Worm (Caenorhabditis elegans) whole organism, young adult: ENCODE measurements around the gene pxmp-4.
A peak's percentile ranks its signal among the peaks of the same experiment; 100 is the strongest.

Experiments
- B0019.2 ChIP-seq: fragments of 200-800 bp; sonication (Bioruptor generic); conservative IDR thresholded peaks from 2 replicates; pipeline ENCODE4 v1.3.6; 2022; ENCODE audit warnings: missing genetic modification reagents, missing genetic modification characterization, missing compliant biosample characterization
- B0336.3 ChIP-seq: fragments of 200-800 bp; sonication (Bioruptor generic); IDR thresholded peaks from 2 replicates; pipeline ENCODE4 v1.3.6; 2022; ENCODE audit warnings: missing genetic modification characterization, missing compliant biosample characterization
- D2030.7 ChIP-seq: fragments of 200-800 bp; sonication (Bioruptor generic); IDR thresholded peaks from 2 replicates; pipeline ENCODE4 v1.3.6; 2022; ENCODE audit warnings: missing genetic modification reagents, missing genetic modification characterization, missing compliant biosample characterization
- K12H6.12 ChIP-seq: fragments of 200-800 bp; sonication (Bioruptor generic); optimal IDR thresholded peaks from 2 replicates; lab custom pipeline; 2018; ENCODE audit warnings: mild to moderate bottlenecking, missing genetic modification characterization, missing compliant biosample characterization
- Y79H2A.3 ChIP-seq: fragments of 200-800 bp; sonication (Bioruptor generic); conservative IDR thresholded peaks from 2 replicates; pipeline ENCODE4 v1.3.6; 2022; ENCODE audit warnings: missing genetic modification reagents, missing genetic modification characterization, missing compliant biosample characterization
- athp-1 ChIP-seq: sonication (generic microtip); optimal IDR thresholded peaks from 2 replicates; lab custom pipeline; 2017; ENCODE audit warnings: mild to moderate bottlenecking, missing genetic modification characterization, missing compliant biosample characterization
- ceh-91 ChIP-seq: fragments of 200-800 bp; sonication (Bioruptor generic); IDR thresholded peaks from 2 replicates; pipeline ENCODE4 v1.3.6; 2022; ENCODE audit warnings: missing genetic modification reagents, missing genetic modification characterization, missing compliant biosample characterization
- die-1 ChIP-seq: sonication (generic microtip); optimal IDR thresholded peaks from 2 replicates; lab custom pipeline; 2016; ENCODE audit warnings: missing genotype, mild to moderate bottlenecking, missing genetic modification characterization, missing compliant biosample characterization
- egrh-3 ChIP-seq: fragments of 200-800 bp; sonication (Bioruptor generic); IDR thresholded peaks from 2 replicates; pipeline ENCODE4 v1.3.6; 2022; ENCODE audit warnings: missing genetic modification reagents, missing genetic modification characterization, missing compliant biosample characterization
- hmg-1.2 ChIP-seq: fragments of 200-800 bp; sonication (Bioruptor generic); IDR thresholded peaks from 2 replicates; pipeline ENCODE4 v1.3.6; 2022; ENCODE audit warnings: missing genetic modification reagents, missing genetic modification characterization, missing compliant biosample characterization
- hmg-20 ChIP-seq: fragments of 200-800 bp; sonication (Bioruptor generic); IDR thresholded peaks from 2 replicates; pipeline ENCODE4 v1.3.6; 2022; ENCODE audit warnings: missing genetic modification reagents, missing genetic modification characterization, missing compliant biosample characterization
- hrde-1 ChIP-seq: sonication (generic microtip); optimal IDR thresholded peaks from 2 replicates; lab custom pipeline; 2016; ENCODE audit warnings: missing genetic modification characterization, mild to moderate bottlenecking, missing compliant biosample characterization, moderate library complexity, missing genotype, missing genetic modification reagents, borderline replicate concordance
- lag-1 ChIP-seq: fragments of 200-800 bp; sonication (Bioruptor generic); IDR thresholded peaks from 2 replicates; pipeline ENCODE4 v1.3.6; 2022; ENCODE audit warnings: missing genetic modification reagents, missing genetic modification characterization, missing compliant biosample characterization
- lin-26 ChIP-seq: fragments of 200-800 bp; sonication (Bioruptor generic); IDR thresholded peaks from 2 replicates; pipeline ENCODE4 v1.3.6; 2022; ENCODE audit warnings: missing genetic modification reagents, missing genetic modification characterization, missing compliant biosample characterization
- lin-35 ChIP-seq, 3 experiments: fragments of 150-350 bp in 2 of 3; sonication (generic microtip) in 1 of 3; optimal IDR thresholded peaks; 2 replicates each; lab custom pipeline; 2014 to 2018; ENCODE audit warnings: missing biosample characterization in 3 of 3, missing genetic modification characterization in 3 of 3, missing genetic modification reagents in 3 of 3
- lin-40 ChIP-seq: sonication (generic microtip); optimal IDR thresholded peaks from 2 replicates; lab custom pipeline; 2016; ENCODE audit warnings: missing genetic modification characterization, mild to moderate bottlenecking, missing compliant biosample characterization, missing genotype, missing genetic modification reagents
- lin-54 ChIP-seq: fragments of 200-800 bp; sonication (Bioruptor generic); optimal IDR thresholded peaks from 2 replicates; lab custom pipeline; 2018; ENCODE audit warnings: mild to moderate bottlenecking, missing genetic modification characterization, missing compliant biosample characterization
- mxl-1 ChIP-seq: sonication (generic microtip); optimal IDR thresholded peaks from 2 replicates; lab custom pipeline; 2016; ENCODE audit warnings: missing genetic modification characterization, missing compliant biosample characterization
- nfyb-1 ChIP-seq: fragments of 200-800 bp; sonication (Bioruptor generic); IDR thresholded peaks from 2 replicates; pipeline ENCODE4 v1.3.6; 2022; ENCODE audit warnings: missing genetic modification reagents, missing genetic modification characterization, missing compliant biosample characterization
- nhr-179 ChIP-seq: sonication (generic microtip); optimal IDR thresholded peaks from 2 replicates; lab custom pipeline; 2016; ENCODE audit warnings: mild to moderate bottlenecking, missing genetic modification characterization, missing compliant biosample characterization
- nhr-27 ChIP-seq: fragments of 200-800 bp; sonication (Bioruptor generic); optimal IDR thresholded peaks from 2 replicates; lab custom pipeline; 2018; ENCODE audit warnings: mild to moderate bottlenecking, missing genetic modification characterization, moderate library complexity, missing compliant biosample characterization
- rec-8 ChIP-seq, 2 experiments: sonication (generic microtip); optimal IDR thresholded peaks; 2 replicates each; lab custom pipeline; 2016; ENCODE audit warnings: mild to moderate bottlenecking in 2 of 2, missing genetic modification characterization in 2 of 2, missing genetic modification reagents in 2 of 2, missing genotype in 2 of 2, missing biosample characterization in 1 of 2, missing compliant biosample characterization in 1 of 2, moderate library complexity in 1 of 2
- repo-1 ChIP-seq: sonication (generic microtip); optimal IDR thresholded peaks from 2 replicates; lab custom pipeline; 2017; ENCODE audit warnings: mild to moderate bottlenecking, missing genetic modification characterization, missing compliant biosample characterization
- snpc-1.1 ChIP-seq: sonication (generic microtip); optimal IDR thresholded peaks from 2 replicates; lab custom pipeline; 2017; ENCODE audit warnings: missing genetic modification characterization, mild to moderate bottlenecking, missing compliant biosample characterization, antibody characterized with exemption, moderate library complexity, missing genotype, missing genetic modification reagents; ENCODE audit not compliant: insufficient read depth
- snpc-4 ChIP-seq, 5 experiments: fragments of 150-350 bp in 1 of 5; sonication (generic microtip) in 4 of 5; optimal IDR thresholded peaks; 2 replicates each; lab custom pipeline; 2014 to 2018; ENCODE audit warnings: missing genetic modification characterization in 5 of 5, missing biosample characterization in 3 of 5, antibody characterized with exemption in 2 of 5, mild to moderate bottlenecking in 2 of 5, missing compliant biosample characterization in 2 of 5, missing genotype in 2 of 5, moderate library complexity in 2 of 5, missing genetic modification reagents in 1 of 5
- tbp1 ChIP-seq: fragments of 200-800 bp; sonication (Bioruptor generic); optimal IDR thresholded peaks from 2 replicates; lab custom pipeline; 2018; ENCODE audit warnings: mild to moderate bottlenecking, missing genetic modification characterization, missing compliant biosample characterization
- tbx-9 ChIP-seq: sonication (generic microtip); optimal IDR thresholded peaks from 2 replicates; lab custom pipeline; 2016; ENCODE audit warnings: borderline replicate concordance, missing genetic modification characterization, inconsistent platforms, missing compliant biosample characterization
- zfh-2 ChIP-seq: fragments of 200-800 bp; sonication (Bioruptor generic); conservative IDR thresholded peaks from 2 replicates; pipeline ENCODE4 v1.3.6; 2022; ENCODE audit warnings: missing genetic modification reagents, missing genetic modification characterization, missing compliant biosample characterization
- ztf-3 ChIP-seq: fragments of 200-800 bp; sonication (Bioruptor generic); optimal IDR thresholded peaks from 2 replicates; lab custom pipeline; 2018; ENCODE audit warnings: mild to moderate bottlenecking, missing genetic modification characterization, missing compliant biosample characterization

pxmp-4 gene

DNA sequence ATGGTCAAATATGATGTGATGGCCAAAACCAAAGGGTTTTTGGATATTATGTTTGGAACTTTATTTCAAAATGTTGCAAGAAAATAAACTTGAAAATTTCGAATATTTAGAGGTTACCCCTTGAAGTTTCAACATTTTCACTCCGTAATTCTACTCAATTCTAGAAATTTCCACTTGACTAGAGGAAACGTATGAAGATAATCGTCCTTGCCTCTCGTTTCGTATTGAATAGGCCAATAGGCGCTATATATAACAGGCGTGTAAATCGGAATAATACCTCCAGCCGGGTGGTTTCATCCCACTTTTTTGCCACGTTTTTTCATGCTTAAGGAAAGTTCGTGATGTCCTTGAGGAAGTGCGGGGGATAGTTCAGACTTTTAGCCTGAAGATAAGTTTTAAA is 6.3 kb upstream of the pxmp-4 start:
- TF ChIP-seq lin-26 (GFP tag; lab: Robert Waterston, UW) (no peak), lin-54 (no peak)

DNA sequence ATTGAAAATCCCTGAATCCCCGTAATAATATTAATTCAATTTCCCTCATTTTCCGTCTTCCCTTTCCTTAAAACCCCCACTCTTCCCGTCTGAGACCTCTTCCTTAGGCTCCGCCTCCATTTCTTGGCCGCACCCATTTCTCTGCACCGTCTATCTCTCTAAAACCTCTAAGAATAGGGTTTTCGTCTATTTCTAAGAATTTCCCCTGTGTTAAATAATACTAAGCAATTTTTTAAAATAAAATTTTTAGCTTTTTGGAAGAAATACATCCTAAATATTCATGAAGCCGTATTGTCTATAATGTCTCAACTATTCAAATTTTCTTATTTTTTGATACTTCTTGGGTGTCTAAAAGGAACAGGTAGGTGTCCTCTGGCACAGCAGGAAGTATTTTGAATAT is 2.5 kb upstream of the pxmp-4 start, which contains the start of gene cdh-8:
Gene cdh-8 (plus strand): TSS at position 301 of the 400 bp plus-strand sequence.
- TF ChIP-seq tbx-9 = no peak
- no peak for TF ChIP-seq D2030.7
- no peak for TF ChIP-seq die-1 (tag; lab: Kevin White, UChicago)
- no peak for TF ChIP-seq lag-1 (GFP tag; lab: Robert Waterston, UW)
- TF ChIP-seq, all 124 proteins: peak for 0

DNA sequence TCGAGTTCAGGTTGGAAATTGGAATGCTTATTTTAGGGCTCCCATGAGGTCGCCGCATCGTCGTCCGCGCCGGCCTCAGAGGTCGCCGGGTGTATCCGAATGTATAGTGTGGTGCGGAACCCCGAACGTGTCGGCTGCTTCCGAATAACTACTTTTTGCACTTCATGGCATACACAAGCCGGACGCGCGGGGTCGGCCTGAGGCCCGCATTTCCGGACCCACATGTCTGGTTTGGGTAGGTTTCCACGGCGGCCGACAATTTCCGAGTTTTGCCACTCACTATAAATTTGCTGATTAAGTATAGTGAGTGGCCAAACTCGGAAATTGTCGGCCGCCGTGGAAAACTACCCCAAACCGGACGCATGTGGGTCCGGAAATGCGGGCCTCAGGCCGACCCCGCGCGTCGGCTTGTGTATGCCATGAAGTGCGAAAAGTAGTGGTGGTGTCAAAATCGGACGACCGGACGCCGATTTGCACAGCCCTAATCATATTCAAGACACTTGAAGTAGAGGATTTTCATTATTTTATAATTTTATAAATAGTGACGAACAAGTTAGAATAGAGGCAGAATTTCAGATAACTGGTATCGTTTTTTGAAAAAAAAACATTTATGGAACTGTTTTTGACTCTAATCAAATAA is 1.3 kb upstream of the pxmp-4 start:
- TF ChIP-seq hmg-1.2 (GFP tag; lab: Robert Waterston, UW) = 0 out of 2 replicates have a peak, but pooled peaks have one; percentile 21
- no peak for TF ChIP-seq tbp1 (GFP tag; lab: Kevin White, UChicago)
- peak; percentile 70 for TF ChIP-seq snpc-1.1 (tag; lab: Kevin White, UChicago)
- TF ChIP-seq snpc-4 (GFP tag; optimal IDR thresholded peaks at IDR 0.05; lab: Kevin White, UChicago) = no peak
- TF ChIP-seq snpc-4 (tag; optimal IDR thresholded peaks at IDR 0.05; lab: Kevin White, UChicago) = peak in 2 of 4 experiments; percentile 91 to 94
- no peak for TF ChIP-seq B0336.3 (GFP tag; lab: Robert Waterston, UW)

DNA sequence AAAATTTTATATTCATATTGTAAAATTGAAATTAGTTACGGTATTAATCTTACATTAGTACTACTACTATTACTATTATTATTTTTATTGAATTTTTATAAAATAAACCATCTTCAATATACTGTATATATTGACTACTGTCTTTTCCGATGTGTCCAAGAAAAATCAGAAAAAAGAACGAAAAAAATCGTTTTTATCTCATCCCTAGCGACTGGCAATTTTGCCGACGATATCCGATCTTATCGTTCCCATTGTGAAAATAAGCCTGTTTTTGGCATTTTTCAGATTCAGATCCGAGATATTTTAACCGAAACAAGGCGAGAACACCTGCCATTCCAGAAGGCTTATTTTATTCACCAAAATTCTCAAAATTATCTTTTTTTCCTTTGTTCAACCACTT is 6.5 kb downstream of the pxmp-4 start, which contains the start of gene F18F11.4:
Gene F18F11.4 (plus strand): TSS at position 301 of the 400 bp plus-strand sequence.
- no peak for TF ChIP-seq D2030.7
- TF ChIP-seq nhr-179 (tag; lab: Kevin White, UChicago) = no peak
- TF ChIP-seq nfyb-1 = no peak
- TF ChIP-seq die-1 (tag; lab: Kevin White, UChicago) = no peak
- TF ChIP-seq mxl-1 = no peak
- no peak for TF ChIP-seq hmg-20 (GFP tag; lab: Robert Waterston, UW)
- no peak for TF ChIP-seq K12H6.12 (tag; lab: Kevin White, UChicago)
- no peak for TF ChIP-seq rec-8 (tag; optimal IDR thresholded peaks at IDR 0.05; lab: Kevin White, UChicago)
- TF ChIP-seq Y79H2A.3 (GFP tag; lab: Robert Waterston, UW) = no peak

DNA sequence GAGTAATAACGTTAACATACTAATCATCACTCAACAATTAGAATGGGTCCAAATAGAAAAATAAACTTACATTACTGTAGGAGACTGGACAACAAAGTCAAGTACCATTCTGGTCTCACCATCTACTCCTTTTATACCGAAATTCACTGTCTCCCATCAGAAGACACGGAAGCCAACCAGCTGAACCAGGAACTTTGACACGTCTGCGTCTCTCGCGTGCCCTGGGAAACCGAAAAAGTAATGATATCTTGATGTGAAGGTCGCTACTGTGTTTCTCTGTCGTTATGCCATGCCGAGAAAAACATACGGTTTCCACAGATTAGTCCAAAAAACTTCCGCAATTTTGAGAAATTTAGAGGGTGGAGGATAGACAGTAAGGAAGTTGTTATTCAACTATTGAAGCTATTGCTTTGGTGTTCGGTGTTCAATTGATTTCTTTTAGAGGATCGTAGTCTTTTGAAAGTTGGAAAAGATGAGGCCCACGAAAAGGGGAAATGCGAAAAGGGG is 10.4 kb downstream of the pxmp-4 start, which contains the start of gene col-101:
Gene col-101 (minus strand): TSS at position 457 of the 507 bp plus-strand sequence.
- TF ChIP-seq ztf-3 (no peak), B0019.2 (no peak), ceh-91 (GFP tag; lab: Robert Waterston, UW) (no peak), lin-40 (tag; lab: Kevin White, UChicago) (no peak), repo-1 (tag; lab: Kevin White, UChicago) (no peak), nhr-27 (no peak), lin-35 (GFP tag; optimal IDR thresholded peaks at IDR 0.05; lab: Kevin White, UChicago) (no peak), athp-1 (tag; lab: Kevin White, UChicago) (no peak), K12H6.12 (tag; lab: Kevin White, UChicago) (no peak)

DNA sequence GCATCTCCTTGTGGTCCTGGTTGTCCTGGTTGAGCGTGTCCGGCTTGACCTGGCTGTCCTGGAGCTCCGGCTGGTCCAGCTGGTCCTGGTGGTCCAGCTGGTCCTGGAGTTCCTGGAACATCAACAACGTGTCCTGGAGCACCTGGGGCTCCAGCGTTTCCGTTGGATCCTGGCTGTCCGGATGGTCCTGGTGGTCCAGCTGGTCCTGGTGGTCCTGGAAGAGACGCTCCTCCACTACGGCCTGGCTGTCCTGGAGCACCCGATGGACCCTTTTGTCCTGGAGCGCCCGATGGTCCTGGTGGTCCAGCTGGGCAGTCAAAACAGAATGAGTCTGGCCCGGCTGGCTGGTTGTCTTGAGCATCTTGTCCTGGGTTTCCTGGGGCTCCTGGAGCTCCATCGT is 11.3 kb downstream of the pxmp-4 start:
- peak; percentile 87 for TF ChIP-seq egrh-3 (GFP tag; lab: Robert Waterston, UW)
- peak; percentile 94 for TF ChIP-seq zfh-2 (GFP tag; lab: Robert Waterston, UW)
- no peak for TF ChIP-seq hrde-1 (tag; lab: Kevin White, UChicago)
